Worm (Caenorhabditis elegans) whole organism, L1 larva: ENCODE measurements around the gene C53B7.3.

ENCODE experiments used
- ceh-63 ChIP-seq: fragments of 200-800 bp; sonication (Bioruptor generic); optimal IDR thresholded peaks from 2 replicates; lab custom pipeline; 2018; ENCODE audit warnings: mild to moderate bottlenecking, missing genetic modification characterization, missing compliant biosample characterization
- ceh-8 ChIP-seq: fragments of 200-800 bp; sonication (Bioruptor generic); optimal IDR thresholded peaks from 2 replicates; lab custom pipeline; 2018; ENCODE audit warnings: mild to moderate bottlenecking, missing genetic modification characterization, moderate library complexity, missing compliant biosample characterization
- lsy-2 ChIP-seq, 2 experiments: fragments of 150-350 bp; optimal IDR thresholded peaks; 2 replicates each; lab custom pipeline; 2014; ENCODE audit warnings: missing biosample characterization in 2 of 2, missing genetic modification characterization in 2 of 2

- peak in 1 of 2 experiments; percentile 2 for TF ChIP-seq lsy-2 (tag; optimal IDR thresholded peaks at IDR 0.05; lab: Kevin White, UChicago)
- no peak for TF ChIP-seq ceh-8 (GFP tag; lab: Kevin White, UChicago)
- TF ChIP-seq ceh-63 (GFP tag; lab: Kevin White, UChicago): no peak
Measured at ce11 chrX:6808239-6808638, 36.3 kb upstream of the C53B7.3 start.
